Worm (Caenorhabditis elegans) whole organism, young adult: ENCODE results near the gene cpna-5.
A peak's percentile ranks its signal among the peaks of the same experiment; 100 is the strongest.

Experiments used
- F22D6.2 ChIP-seq: sonication (generic microtip); optimal IDR thresholded peaks from 2 replicates; lab custom pipeline; 2016; ENCODE audit warnings: mild to moderate bottlenecking, missing genetic modification characterization, missing compliant biosample characterization
- K12H6.12 ChIP-seq: fragments of 200-800 bp; sonication (Bioruptor generic); optimal IDR thresholded peaks from 2 replicates; lab custom pipeline; 2018; ENCODE audit warnings: mild to moderate bottlenecking, missing genetic modification characterization, missing compliant biosample characterization
- ZK185.1 ChIP-seq: sonication (generic microtip); optimal IDR thresholded peaks from 2 replicates; lab custom pipeline; 2016; ENCODE audit warnings: mild to moderate bottlenecking, missing genetic modification characterization, missing compliant biosample characterization; ENCODE audit not compliant: poor library complexity, severe bottlenecking
- aptf-2 ChIP-seq: fragments of 200-800 bp; sonication (Bioruptor generic); conservative IDR thresholded peaks from 2 replicates; pipeline ENCODE4 v1.3.6; 2022; ENCODE audit warnings: missing genetic modification reagents, missing genetic modification characterization, missing compliant biosample characterization
- attf-3 ChIP-seq: fragments of 200-800 bp; sonication (Bioruptor generic); conservative IDR thresholded peaks from 2 replicates; pipeline ENCODE4 v1.3.6; 2022; ENCODE audit warnings: missing genetic modification reagents, missing genetic modification characterization, missing compliant biosample characterization
- attf-6 ChIP-seq: fragments of 200-800 bp; sonication (Bioruptor generic); IDR thresholded peaks from 2 replicates; pipeline ENCODE4 v1.3.6; 2022; ENCODE audit warnings: missing genetic modification reagents, missing genetic modification characterization, missing compliant biosample characterization
- bed-1 ChIP-seq: fragments of 200-800 bp; sonication (Bioruptor generic); IDR thresholded peaks from 2 replicates; pipeline ENCODE4 v1.3.6; 2022; ENCODE audit warnings: missing genetic modification reagents, missing genetic modification characterization, missing compliant biosample characterization
- egl-18 ChIP-seq: fragments of 200-800 bp; sonication (Bioruptor generic); IDR thresholded peaks from 2 replicates; pipeline ENCODE4 v1.3.6; 2022; ENCODE audit warnings: missing genetic modification reagents, missing genetic modification characterization, missing compliant biosample characterization
- him-1 ChIP-seq: sonication (generic microtip); optimal IDR thresholded peaks from 2 replicates; lab custom pipeline; 2016; ENCODE audit warnings: missing genotype, missing genetic modification reagents, missing genetic modification characterization, missing compliant biosample characterization
- hmg-1.2 ChIP-seq: fragments of 200-800 bp; sonication (Bioruptor generic); IDR thresholded peaks from 2 replicates; pipeline ENCODE4 v1.3.6; 2022; ENCODE audit warnings: missing genetic modification reagents, missing genetic modification characterization, missing compliant biosample characterization
- lin-26 ChIP-seq: fragments of 200-800 bp; sonication (Bioruptor generic); IDR thresholded peaks from 2 replicates; pipeline ENCODE4 v1.3.6; 2022; ENCODE audit warnings: missing genetic modification reagents, missing genetic modification characterization, missing compliant biosample characterization
- lin-54 ChIP-seq: fragments of 200-800 bp; sonication (Bioruptor generic); optimal IDR thresholded peaks from 2 replicates; lab custom pipeline; 2018; ENCODE audit warnings: mild to moderate bottlenecking, missing genetic modification characterization, missing compliant biosample characterization
- madf-3 ChIP-seq: fragments of 200-800 bp; sonication (Bioruptor generic); IDR thresholded peaks from 2 replicates; pipeline ENCODE4 v1.3.6; 2022; ENCODE audit warnings: missing genetic modification reagents, missing genetic modification characterization, missing compliant biosample characterization
- rec-8 ChIP-seq, 2 experiments: sonication (generic microtip); optimal IDR thresholded peaks; 2 replicates each; lab custom pipeline; 2016; ENCODE audit warnings: mild to moderate bottlenecking in 2 of 2, missing genetic modification characterization in 2 of 2, missing genetic modification reagents in 2 of 2, missing genotype in 2 of 2, missing biosample characterization in 1 of 2, missing compliant biosample characterization in 1 of 2, moderate library complexity in 1 of 2
- snpc-1.1 ChIP-seq: sonication (generic microtip); optimal IDR thresholded peaks from 2 replicates; lab custom pipeline; 2017; ENCODE audit warnings: missing genetic modification characterization, mild to moderate bottlenecking, missing compliant biosample characterization, antibody characterized with exemption, moderate library complexity, missing genotype, missing genetic modification reagents; ENCODE audit not compliant: insufficient read depth
- somi-1 ChIP-seq: fragments of 200-800 bp; sonication (Bioruptor generic); optimal IDR thresholded peaks from 2 replicates; lab custom pipeline; 2018; ENCODE audit warnings: mild to moderate bottlenecking, missing genetic modification characterization, missing compliant biosample characterization
- tbx-9 ChIP-seq: sonication (generic microtip); optimal IDR thresholded peaks from 2 replicates; lab custom pipeline; 2016; ENCODE audit warnings: borderline replicate concordance, missing genetic modification characterization, inconsistent platforms, missing compliant biosample characterization
- ztf-26 ChIP-seq: sonication (generic microtip); optimal IDR thresholded peaks from 2 replicates; lab custom pipeline; 2017; ENCODE audit warnings: missing genetic modification characterization, missing compliant biosample characterization

Gene cpna-5

DNA sequence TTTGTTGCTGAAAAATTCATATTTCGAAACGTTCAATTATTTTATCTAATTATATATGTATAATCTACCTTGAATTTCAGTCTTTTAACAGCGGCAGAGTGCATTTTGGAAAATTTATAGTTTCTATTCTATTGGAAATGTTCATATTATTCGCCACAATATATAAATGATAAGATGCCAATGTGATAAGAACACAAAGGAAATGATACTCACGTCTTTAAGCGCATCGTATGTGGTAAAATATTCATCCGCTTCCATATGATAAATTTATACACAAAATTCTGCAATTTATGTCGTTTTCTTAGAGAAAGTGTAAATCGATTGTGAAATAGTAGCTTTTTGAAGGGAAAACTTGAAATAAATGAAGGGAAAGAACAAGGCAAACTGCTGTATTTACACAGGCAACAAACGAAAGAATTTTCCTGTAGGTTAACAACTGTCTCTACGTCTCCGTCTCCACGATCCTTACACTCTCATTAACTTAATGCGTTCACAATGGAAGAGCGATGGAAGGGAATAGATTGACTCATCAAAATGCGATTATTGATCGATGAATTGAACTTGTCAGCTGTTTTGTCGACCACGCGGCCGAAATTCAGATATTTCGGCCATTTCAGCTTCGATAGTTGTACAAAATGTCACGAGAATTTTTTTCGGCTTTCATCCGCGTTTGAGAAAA is 56.2 kb downstream of the cpna-5 start, which contains the start of gene alfa-1 (continued):
- TF ChIP-seq lin-26 (GFP tag; lab: Robert Waterston, UW) (no peak), madf-3 (GFP tag; lab: Robert Waterston, UW) (no peak), ZK185.1 (tag; lab: Kevin White, UChicago) (no peak), snpc-1.1 (tag; lab: Kevin White, UChicago) (no peak), him-1 (tag; lab: Kevin White, UChicago) (no peak), K12H6.12 (tag; lab: Kevin White, UChicago) (no peak), attf-3 (GFP tag; lab: Robert Waterston, UW) (no peak), lin-54 (GFP tag; lab: Kevin White, UChicago) (peak; percentile 18), rec-8 (tag; optimal IDR thresholded peaks at IDR 0.05; lab: Kevin White, UChicago) (no peak), aptf-2 (GFP tag; lab: Robert Waterston, UW) (no peak), egl-18 (GFP tag; lab: Robert Waterston, UW) (no peak), hmg-1.2 (GFP tag; lab: Robert Waterston, UW) (peak; percentile 27; the same call in 1 of the 2 replicates), ztf-26 (tag; lab: Kevin White, UChicago) (no peak), attf-6 (GFP tag; lab: Robert Waterston, UW) (no peak), F22D6.2 (tag; lab: Kevin White, UChicago) (no peak), somi-1 (GFP tag; lab: Kevin White, UChicago) (no peak), bed-1 (GFP tag; lab: Robert Waterston, UW) (no peak), tbx-9 (tag; lab: Kevin White, UChicago) (no peak)
